Worm (Caenorhabditis elegans): Measurements from ENCODE around the gene ZK643.6.

ZK643.6 gene

ce11 chrIII:8980892-8981291 is 20.3 kb upstream of the ZK643.6 start:
- TF ChIP-seq ets-7 (tag; optimal IDR thresholded peaks at IDR 0.05): no peak
- no peak for TF ChIP-seq tra-4 (tag; optimal IDR thresholded peaks at IDR 0.05)
- no peak for TF ChIP-seq hmbx-1 (tag; optimal IDR thresholded peaks at IDR 0.05)
- no peak for TF ChIP-seq flt-1 (GFP tag; IDR thresholded peaks at IDR 0.05)
- no peak for TF ChIP-seq hnd-1 (tag; optimal IDR thresholded peaks at IDR 0.05)
- no peak for TF ChIP-seq F13C5.2 (tag; optimal IDR thresholded peaks at IDR 0.05)
- no peak for TF ChIP-seq hmg-4 (GFP tag; optimal IDR thresholded peaks at IDR 0.05)
- TF ChIP-seq pes-1 (GFP tag; IDR thresholded peaks at IDR 0.05): no peak
- TF ChIP-seq ceh-13 (GFP tag; optimal IDR thresholded peaks at IDR 0.05): no peak
- TF ChIP-seq scrt-1 (GFP tag; IDR thresholded peaks at IDR 0.05): no peak
- TF ChIP-seq aly-1 (tag; optimal IDR thresholded peaks at IDR 0.05): no peak
- no peak for TF ChIP-seq tbx-11 (GFP tag; IDR thresholded peaks at IDR 0.05)
- no peak for TF ChIP-seq ceh-36 (tag; optimal IDR thresholded peaks at IDR 0.05)
- TF ChIP-seq tbx-37 (GFP tag; conservative IDR thresholded peaks at IDR 0.05): no peak
- no peak for TF ChIP-seq sea-1 (GFP tag; conservative IDR thresholded peaks at IDR 0.05)
- TF ChIP-seq B0310.2 (tag; optimal IDR thresholded peaks at IDR 0.05): no peak
- TF ChIP-seq ama-1 (optimal IDR thresholded peaks at IDR 0.05): no peak

ce11 chrIII:8978512-8979352 is 18.2 kb upstream of the ZK643.6 start:
- TF ChIP-seq ceh-36 (tag; optimal IDR thresholded peaks at IDR 0.05) (no peak), scrt-1 (GFP tag; IDR thresholded peaks at IDR 0.05) (no peak), hnd-1 (tag; optimal IDR thresholded peaks at IDR 0.05) (no peak), B0310.2 (tag; optimal IDR thresholded peaks at IDR 0.05) (no peak), ama-1 (optimal IDR thresholded peaks at IDR 0.05) (no peak), ceh-13 (GFP tag; optimal IDR thresholded peaks at IDR 0.05) (no peak), tra-4 (tag; optimal IDR thresholded peaks at IDR 0.05) (no peak), aly-1 (tag; optimal IDR thresholded peaks at IDR 0.05) (no peak), sea-1 (GFP tag; conservative IDR thresholded peaks at IDR 0.05) (no peak), pes-1 (GFP tag; IDR thresholded peaks at IDR 0.05) (no peak), tbx-11 (GFP tag; IDR thresholded peaks at IDR 0.05) (no peak), hmbx-1 (tag; optimal IDR thresholded peaks at IDR 0.05) (no peak), flt-1 (GFP tag; IDR thresholded peaks at IDR 0.05) (no peak), tbx-37 (GFP tag; conservative IDR thresholded peaks at IDR 0.05) (no peak), F13C5.2 (tag; optimal IDR thresholded peaks at IDR 0.05) (no peak), hmg-4 (GFP tag; optimal IDR thresholded peaks at IDR 0.05) (no peak), ets-7 (tag; optimal IDR thresholded peaks at IDR 0.05) (no peak)

- TF ChIP-seq hmbx-1 (tag; optimal IDR thresholded peaks at IDR 0.05) (no peak), aly-1 (tag; optimal IDR thresholded peaks at IDR 0.05) (no peak), F13C5.2 (tag; optimal IDR thresholded peaks at IDR 0.05) (no peak), flt-1 (GFP tag; IDR thresholded peaks at IDR 0.05) (no peak), ama-1 (optimal IDR thresholded peaks at IDR 0.05) (no peak), hmg-4 (GFP tag; optimal IDR thresholded peaks at IDR 0.05) (no peak), hnd-1 (tag; optimal IDR thresholded peaks at IDR 0.05) (no peak)
Observed at ce11 chrIII:8974835-8975234, 14.3 kb upstream of the ZK643.6 start.

- TF ChIP-seq ama-1 (optimal IDR thresholded peaks at IDR 0.05): no peak
- TF ChIP-seq ets-7 (tag; optimal IDR thresholded peaks at IDR 0.05): no peak
- no peak for TF ChIP-seq hmg-4 (GFP tag; optimal IDR thresholded peaks at IDR 0.05)
- no peak for TF ChIP-seq hmbx-1 (tag; optimal IDR thresholded peaks at IDR 0.05)
- TF ChIP-seq ceh-13 (GFP tag; optimal IDR thresholded peaks at IDR 0.05): no peak
- TF ChIP-seq sea-1 (GFP tag; conservative IDR thresholded peaks at IDR 0.05): no peak
- no peak for TF ChIP-seq flt-1 (GFP tag; IDR thresholded peaks at IDR 0.05)
Observed at ce11 chrIII:8973826-8974225, 13.3 kb upstream of the ZK643.6 start, which contains the start of gene R08D7.5. Gene R08D7.5, plus strand, starts transcription at chrIII:8974126.

- no peak for TF ChIP-seq ama-1 (optimal IDR thresholded peaks at IDR 0.05)
- no peak for TF ChIP-seq hmbx-1 (tag; optimal IDR thresholded peaks at IDR 0.05)
- TF ChIP-seq B0310.2 (tag; optimal IDR thresholded peaks at IDR 0.05): no peak
- TF ChIP-seq ceh-36 (tag; optimal IDR thresholded peaks at IDR 0.05): no peak
- no peak for TF ChIP-seq hnd-1 (tag; optimal IDR thresholded peaks at IDR 0.05)
Observed at ce11 chrIII:8973163-8973562, 12.6 kb upstream of the ZK643.6 start.

- TF ChIP-seq hnd-1 (tag; optimal IDR thresholded peaks at IDR 0.05) (peak; percentile 17), scrt-1 (GFP tag; IDR thresholded peaks at IDR 0.05) (no peak), ceh-36 (tag; optimal IDR thresholded peaks at IDR 0.05) (peak; percentile 17), ets-7 (tag; optimal IDR thresholded peaks at IDR 0.05) (peak; percentile 13), flt-1 (GFP tag; IDR thresholded peaks at IDR 0.05) (0 out of 2 replicates have a peak, but pooled peaks have one; percentile 31), hmbx-1 (tag; optimal IDR thresholded peaks at IDR 0.05) (no peak), pes-1 (GFP tag; IDR thresholded peaks at IDR 0.05) (peak; percentile 70), tbx-37 (GFP tag; conservative IDR thresholded peaks at IDR 0.05) (peak; percentile 61), F13C5.2 (tag; optimal IDR thresholded peaks at IDR 0.05) (peak; percentile 84)
Observed at ce11 chrIII:8971255-8972020, 10.9 kb upstream of the ZK643.6 start, which contains the start of the genes eif-3.D and R08D7.4. Gene eif-3.D, minus strand, starts transcription at chrIII:8971578. Gene R08D7.4, plus strand, starts transcription at chrIII:8971892.

- TF ChIP-seq tbx-37 (GFP tag; conservative IDR thresholded peaks at IDR 0.05) (peak; percentile 53; the same call in 1 of the 2 replicates), sea-1 (GFP tag; conservative IDR thresholded peaks at IDR 0.05) (no peak)
Observed at ce11 chrIII:8967639-8968038, 7.1 kb upstream of the ZK643.6 start, which contains the start of the genes bud-13 and rpap-2. Gene bud-13, minus strand, starts transcription at chrIII:8967727. Gene rpap-2, plus strand, starts transcription at chrIII:8967967.
